Worm (Caenorhabditis elegans): ENCODE measurements around the gene C10E2.2.
A peak's percentile ranks its signal among the peaks of the same experiment; 100 is the strongest.

The C10E2.2 gene

ce11 chrX:16731167-16731566, 13.9 kb upstream of the C10E2.2 start:
- no peak for TF ChIP-seq tbx-2 (tag; optimal IDR thresholded peaks at IDR 0.05)
- no peak for TF ChIP-seq nhr-12 (tag; optimal IDR thresholded peaks at IDR 0.05)
- no peak for TF ChIP-seq ztf-11 (tag; optimal IDR thresholded peaks at IDR 0.05)
- no peak for TF ChIP-seq nfya-1 (tag; optimal IDR thresholded peaks at IDR 0.05; ENCODE audit: insufficient read depth)
- TF ChIP-seq fos-1 (tag; optimal IDR thresholded peaks at IDR 0.05), result no peak

- TF ChIP-seq nhr-11 (tag; optimal IDR thresholded peaks at IDR 0.05) (peak; percentile 72), zag-1 (tag; optimal IDR thresholded peaks at IDR 0.05) (no peak), skn-1 (tag; optimal IDR thresholded peaks at IDR 0.05) (peak; percentile 37), lin-39 (tag; optimal IDR thresholded peaks at IDR 0.05) (peak; percentile 1), nfya-1 (tag; optimal IDR thresholded peaks at IDR 0.05; ENCODE audit: insufficient read depth) (peak; percentile 16)
These were observed 12.8 kb upstream of the C10E2.2 start for ce11 chrX:16732259-16732658.

ce11 chrX:16733411-16733810, 11.6 kb upstream of the C10E2.2 start:
- TF ChIP-seq nhr-25 (tag; optimal IDR thresholded peaks at IDR 0.05) (no peak), pha-4 (tag; optimal IDR thresholded peaks at IDR 0.05) (peak; percentile 83)

- TF ChIP-seq nfya-1 (tag; optimal IDR thresholded peaks at IDR 0.05; ENCODE audit: insufficient read depth) (no peak), ZK546.5 (tag; optimal IDR thresholded peaks at IDR 0.05) (no peak), fkh-2 (tag; optimal IDR thresholded peaks at IDR 0.05) (no peak), lsy-12 (tag; optimal IDR thresholded peaks at IDR 0.05) (no peak), elt-3 (tag; optimal IDR thresholded peaks at IDR 0.05) (no peak), ceh-28 (tag; optimal IDR thresholded peaks at IDR 0.05) (no peak), lin-39 (tag; optimal IDR thresholded peaks at IDR 0.05) (no peak), ztf-11 (tag; optimal IDR thresholded peaks at IDR 0.05) (no peak), nhr-77 (tag; optimal IDR thresholded peaks at IDR 0.05) (no peak), jun-1 (tag; optimal IDR thresholded peaks at IDR 0.05) (no peak)
These were observed 10.1 kb upstream of the C10E2.2 start for ce11 chrX:16734970-16735369.

ce11 chrX:16737478-16737877, 7.6 kb upstream of the C10E2.2 start:
- TF ChIP-seq nfya-1 (tag; optimal IDR thresholded peaks at IDR 0.05; ENCODE audit: insufficient read depth), result peak; percentile 17
- no peak for TF ChIP-seq snpc-4 (tag; optimal IDR thresholded peaks at IDR 0.05)
- peak; percentile 56 for TF ChIP-seq lin-39 (tag; optimal IDR thresholded peaks at IDR 0.05)

ce11 chrX:16752196-16752595, 7.2 kb downstream of the C10E2.2 start:
- TF ChIP-seq ceh-9 (tag; optimal IDR thresholded peaks at IDR 0.05) (no peak), ZK546.5 (tag; optimal IDR thresholded peaks at IDR 0.05) (no peak), lsy-12 (tag; optimal IDR thresholded peaks at IDR 0.05) (no peak), fkh-2 (tag; optimal IDR thresholded peaks at IDR 0.05) (no peak), nfya-1 (tag; optimal IDR thresholded peaks at IDR 0.05; ENCODE audit: insufficient read depth) (no peak), hmg-11 (tag; optimal IDR thresholded peaks at IDR 0.05) (no peak), ceh-82 (tag; optimal IDR thresholded peaks at IDR 0.05) (no peak), ztf-11 (tag; optimal IDR thresholded peaks at IDR 0.05) (no peak), nhr-11 (tag; optimal IDR thresholded peaks at IDR 0.05) (no peak), mdl-1 (tag; optimal IDR thresholded peaks at IDR 0.05) (no peak), pqm-1 (tag; optimal IDR thresholded peaks at IDR 0.05) (no peak), ceh-16 (tag; optimal IDR thresholded peaks at IDR 0.05) (no peak), nhr-77 (tag; optimal IDR thresholded peaks at IDR 0.05) (no peak), snpc-4 (tag; optimal IDR thresholded peaks at IDR 0.05) (no peak), tbx-2 (tag; optimal IDR thresholded peaks at IDR 0.05) (no peak), pha-4 (tag; optimal IDR thresholded peaks at IDR 0.05) (no peak), skn-1 (tag; optimal IDR thresholded peaks at IDR 0.05) (no peak)

ce11 chrX:16754474-16754873, 9.4 kb downstream of the C10E2.2 start, which contains the start of gene C10E2.5:
C10E2.5 (minus strand) TSS chrX:16754574.
- no peak for TF ChIP-seq unc-39 (tag; optimal IDR thresholded peaks at IDR 0.05)
- TF ChIP-seq lsy-12 (tag; optimal IDR thresholded peaks at IDR 0.05), result no peak
- TF ChIP-seq ceh-82 (tag; optimal IDR thresholded peaks at IDR 0.05), result no peak
- TF ChIP-seq nhr-43 (tag; optimal IDR thresholded peaks at IDR 0.05; ENCODE audit: poor library complexity, severe bottlenecking), result no peak
- no peak for TF ChIP-seq nhr-23 (tag; optimal IDR thresholded peaks at IDR 0.05)
- TF ChIP-seq ama-1 (optimal IDR thresholded peaks at IDR 0.05), result no peak
- no peak for TF ChIP-seq skn-1 (tag; optimal IDR thresholded peaks at IDR 0.05)
- TF ChIP-seq fkh-10 (GFP tag; optimal IDR thresholded peaks at IDR 0.05), result no peak
- TF ChIP-seq elt-1 (tag; optimal IDR thresholded peaks at IDR 0.05), result no peak
- no peak for TF ChIP-seq elt-2 (tag; optimal IDR thresholded peaks at IDR 0.05)
